Worm (Caenorhabditis elegans): ENCODE results near the gene klp-18.

Gene klp-18

ce11 chrIV:7084632-7085160, 44.7 kb downstream of the klp-18 start, which contains the start of gene rps-4 (continued):
- TF ChIP-seq crh-2 (tag; optimal IDR thresholded peaks at IDR 0.05) (peak; percentile 92), ztf-11 (tag; optimal IDR thresholded peaks at IDR 0.05) (no peak), alr-1 (tag; optimal IDR thresholded peaks at IDR 0.05) (no peak)
